Worm (Caenorhabditis elegans) whole organism, midembryonic: Measurements from ENCODE around the gene idpp-5.

Source experiments
- T22C8.4 ChIP-seq: fragments of 200-800 bp; sonication (Bioruptor generic); IDR thresholded peaks from 2 replicates; pipeline ENCODE4 v1.3.6; 2022; ENCODE audit warnings: missing genetic modification characterization, missing compliant biosample characterization
- cog-1 ChIP-seq: sonication (generic microtip); optimal IDR thresholded peaks from 2 replicates; lab custom pipeline; 2016; ENCODE audit warnings: missing genetic modification characterization, missing compliant biosample characterization
- flt-1 ChIP-seq: fragments of 200-800 bp; sonication (Bioruptor generic); IDR thresholded peaks from 2 replicates; pipeline ENCODE4 v1.3.6; 2022; ENCODE audit warnings: missing genetic modification characterization, missing compliant biosample characterization
- klf-2 ChIP-seq: fragments of 200-800 bp; sonication (Bioruptor generic); conservative IDR thresholded peaks from 2 replicates; pipeline ENCODE4 v1.3.6; 2022; ENCODE audit warnings: missing genetic modification reagents, missing genetic modification characterization, missing compliant biosample characterization
- med-1 ChIP-seq: sonication (generic microtip); optimal IDR thresholded peaks from 2 replicates; lab custom pipeline; 2017; ENCODE audit warnings: missing genetic modification characterization, mild to moderate bottlenecking, missing compliant biosample characterization, antibody characterized with exemption, missing genetic modification reagents; ENCODE audit not compliant: insufficient read depth
- ref-1 ChIP-seq: fragments of 200-800 bp; sonication (Bioruptor generic); conservative IDR thresholded peaks from 2 replicates; pipeline ENCODE4 v1.3.6; 2022; ENCODE audit warnings: missing genetic modification reagents, missing genetic modification characterization, missing compliant biosample characterization
- tab-1 ChIP-seq: fragments of 200-800 bp; sonication (Bioruptor generic); IDR thresholded peaks from 2 replicates; pipeline ENCODE4 v1.3.6; 2022; ENCODE audit warnings: missing genetic modification characterization, missing compliant biosample characterization
- ztf-23 ChIP-seq: fragments of 200-800 bp; sonication (Bioruptor generic); IDR thresholded peaks from 2 replicates; pipeline ENCODE4 v1.3.6; 2022; ENCODE audit warnings: missing genetic modification reagents, missing genetic modification characterization, missing compliant biosample characterization
- ztf-29 ChIP-seq: fragments of 200-800 bp; sonication (Bioruptor generic); IDR thresholded peaks from 2 replicates; pipeline ENCODE4 v1.3.6; 2022; ENCODE audit warnings: missing genetic modification reagents, missing genetic modification characterization, missing compliant biosample characterization

idpp-5 gene

ce11 chrX:3755753-3756152, 36.9 kb downstream of the idpp-5 start:
- TF ChIP-seq klf-2, result no peak
- no peak for TF ChIP-seq ref-1
- no peak for TF ChIP-seq med-1
- no peak for TF ChIP-seq cog-1
- no peak for TF ChIP-seq tab-1 (GFP tag; lab: Robert Waterston, UW)

ce11 chrX:3752443-3752842, 40.2 kb downstream of the idpp-5 start:
- TF ChIP-seq T22C8.4 (GFP tag; lab: Robert Waterston, UW) (no peak), flt-1 (GFP tag; lab: Robert Waterston, UW) (no peak), tab-1 (GFP tag; lab: Robert Waterston, UW) (0 out of 2 replicates have a peak, but pooled peaks have one; percentile 11), cog-1 (no peak), ref-1 (no peak)

ce11 chrX:3751370-3751769, 41.2 kb downstream of the idpp-5 start:
- TF ChIP-seq ztf-23 (GFP tag; lab: Robert Waterston, UW) (no peak), flt-1 (GFP tag; lab: Robert Waterston, UW) (no peak), ztf-29 (GFP tag; lab: Robert Waterston, UW) (no peak), ref-1 (no peak), med-1 (no peak), klf-2 (no peak), T22C8.4 (GFP tag; lab: Robert Waterston, UW) (no peak), cog-1 (no peak), tab-1 (GFP tag; lab: Robert Waterston, UW) (no peak)

ce11 chrX:3743190-3743589, 49.4 kb downstream of the idpp-5 start:
- TF ChIP-seq flt-1 (GFP tag; lab: Robert Waterston, UW), result no peak
- no peak for TF ChIP-seq ztf-29 (GFP tag; lab: Robert Waterston, UW)
- TF ChIP-seq ztf-23 (GFP tag; lab: Robert Waterston, UW), result no peak
- no peak for TF ChIP-seq klf-2
- no peak for TF ChIP-seq tab-1 (GFP tag; lab: Robert Waterston, UW)
- no peak for TF ChIP-seq cog-1
- no peak for TF ChIP-seq T22C8.4 (GFP tag; lab: Robert Waterston, UW)
- TF ChIP-seq ref-1, result no peak
- no peak for TF ChIP-seq med-1

ce11 chrX:3742223-3742622, 50.4 kb downstream of the idpp-5 start, which contains the start of gene fkh-2:
Gene fkh-2, minus strand, starts transcription at chrX:3742323.
- TF ChIP-seq klf-2, result no peak
- TF ChIP-seq cog-1, result no peak
- TF ChIP-seq ztf-29 (GFP tag; lab: Robert Waterston, UW), result no peak
- no peak for TF ChIP-seq flt-1 (GFP tag; lab: Robert Waterston, UW)
- no peak for TF ChIP-seq ref-1
- TF ChIP-seq tab-1 (GFP tag; lab: Robert Waterston, UW), result no peak
- no peak for TF ChIP-seq med-1
- no peak for TF ChIP-seq T22C8.4 (GFP tag; lab: Robert Waterston, UW)
- no peak for TF ChIP-seq ztf-23 (GFP tag; lab: Robert Waterston, UW)
